1 fruit fly cellular context compared by ENCODE assay signal in the genomic region with DNA sequence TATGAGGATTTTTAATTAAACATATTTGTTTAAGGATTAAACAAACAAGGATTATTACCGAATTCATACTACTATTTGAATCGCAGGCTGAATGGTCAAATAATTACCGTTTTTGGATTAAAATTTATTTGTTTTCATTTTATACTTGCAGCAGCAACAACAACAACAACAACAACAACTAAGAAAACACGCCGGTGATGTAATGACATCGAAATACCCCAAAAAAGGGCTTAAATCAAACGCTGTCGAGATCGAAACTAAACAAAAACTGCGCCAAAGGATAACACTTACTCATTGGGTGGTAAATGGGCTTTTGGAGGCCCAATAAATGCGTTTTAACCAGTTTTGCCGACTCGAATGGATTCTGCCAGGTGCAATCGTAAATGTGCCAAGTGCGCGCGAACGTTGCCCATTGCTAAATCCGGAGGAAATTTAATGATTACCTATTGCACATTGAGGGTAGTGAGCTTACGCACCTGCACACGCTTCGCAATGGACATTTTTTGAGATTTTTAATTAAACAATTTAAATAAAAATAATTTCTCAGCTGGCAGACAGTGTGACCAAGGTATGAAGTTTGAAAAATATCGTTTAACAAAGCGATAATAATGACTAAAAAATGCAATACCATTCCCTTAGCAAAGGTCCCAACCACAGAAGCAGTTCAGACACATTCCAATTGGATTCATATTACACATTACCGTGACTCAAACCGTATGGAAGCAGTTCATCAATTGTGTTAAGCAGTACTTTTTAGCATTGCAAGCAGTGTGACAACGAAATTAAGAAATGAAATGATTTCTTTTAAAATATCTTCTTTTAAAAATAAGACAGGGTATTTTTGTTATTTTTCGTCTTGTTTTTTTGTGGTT.
A peak's percentile ranks its signal among the peaks of the same experiment; 100 is the strongest.
TF ChIP-seq lines count a peak whose summit lies in the region.

Gene CG10602 (minus strand): TSS at position 588 of the 872 bp plus-strand sequence.
Gene mRpL13 (minus strand): TSS at position 588 of the 872 bp plus-strand sequence.

TF ChIP-seq in whole organism, embryonic, 481 proteins besides CTCF, POLR2A, EP300 and RAD21 (continued from another document and continues in another):
- peak; percentile 24 for TF ChIP-seq Xbp1 (GFP tag; optimal IDR thresholded peaks at IDR 0.05; lab: Kevin White, UChicago)
- TF ChIP-seq CG14710 (tag; optimal IDR thresholded peaks at IDR 0.05; lab: Kevin White, UChicago) = peak; percentile 68
- no peak for TF ChIP-seq sim (GFP tag; IDR thresholded peaks at IDR 0.05; lab: Robert Waterston, UW)
- TF ChIP-seq CG18619 (GFP tag; optimal IDR thresholded peaks at IDR 0.05; lab: Kevin White, UChicago) = no peak
- TF ChIP-seq sug (tag; optimal IDR thresholded peaks at IDR 0.05; lab: Kevin White, UChicago) = peak; percentile 47
- peak; percentile 77; the same call in 1 of the 3 replicates for TF ChIP-seq knrl (GFP tag; IDR thresholded peaks at IDR 0.05; lab: Robert Waterston, UW; ENCODE audit: partially characterized antibody)
- peak; percentile 55; the same call in 1 of the 2 replicates for TF ChIP-seq E2f2 (GFP tag; IDR thresholded peaks at IDR 0.05; lab: Robert Waterston, UW)
- TF ChIP-seq CG11504 (tag; optimal IDR thresholded peaks at IDR 0.05; lab: Kevin White, UChicago) = peak; percentile 61
- TF ChIP-seq CG2116 (GFP tag; optimal IDR thresholded peaks at IDR 0.05; lab: Kevin White, UChicago) = peak; percentile 36
- TF ChIP-seq CG2120 (GFP tag; optimal IDR thresholded peaks at IDR 0.05; lab: Kevin White, UChicago) = peak; percentile 46
- TF ChIP-seq Elba2 (GFP tag; optimal IDR thresholded peaks at IDR 0.05; lab: Kevin White, UChicago) = peak; percentile 7
- TF ChIP-seq Sry-δ (GFP tag; optimal IDR thresholded peaks at IDR 0.05; lab: Kevin White, UChicago) = peak; percentile 54
- TF ChIP-seq zfh2 (GFP tag; optimal IDR thresholded peaks at IDR 0.05; lab: Kevin White, UChicago) = peak; percentile 39
- peak; percentile 99 for TF ChIP-seq CG31365 (tag; optimal IDR thresholded peaks at IDR 0.05; lab: Kevin White, UChicago)
- peak; percentile 86 for TF ChIP-seq CG4360 (GFP tag; IDR thresholded peaks at IDR 0.05; lab: Robert Waterston, UW)
- TF ChIP-seq CG8290 (GFP tag; optimal IDR thresholded peaks at IDR 0.05; lab: Kevin White, UChicago) = peak; percentile 76
- peak in 1 of 2 experiments; percentile 93 for TF ChIP-seq CG8290 (tag; optimal IDR thresholded peaks at IDR 0.05; lab: Kevin White, UChicago)
- peak; percentile 28 for TF ChIP-seq YL-1 (GFP tag; optimal IDR thresholded peaks at IDR 0.05; lab: Kevin White, UChicago)
- TF ChIP-seq CG2712 (tag; optimal IDR thresholded peaks at IDR 0.05; lab: Kevin White, UChicago) = peak; percentile 63
- TF ChIP-seq vvl (GFP tag; IDR thresholded peaks at IDR 0.05; lab: Robert Waterston, UW) = peak; percentile 49
- TF ChIP-seq CG7839 (tag; optimal IDR thresholded peaks at IDR 0.05; lab: Kevin White, UChicago) = peak; percentile 5
- peak; percentile 84 for TF ChIP-seq CG33213 (GFP tag; optimal IDR thresholded peaks at IDR 0.05; lab: Kevin White, UChicago)
- TF ChIP-seq unc-4 (GFP tag; IDR thresholded peaks at IDR 0.05; lab: Robert Waterston, UW; ENCODE audit: partially characterized antibody) = 0 out of 2 replicates have a peak, but pooled peaks have one; percentile 13
- TF ChIP-seq CG13424 (tag; optimal IDR thresholded peaks at IDR 0.05; lab: Kevin White, UChicago) = peak; percentile 18
- peak; percentile 29 for TF ChIP-seq CG12391 (tag; optimal IDR thresholded peaks at IDR 0.05; lab: Kevin White, UChicago)
- no peak for TF ChIP-seq D19A (tag; optimal IDR thresholded peaks at IDR 0.05; lab: Kevin White, UChicago)
- TF ChIP-seq chn (GFP tag; optimal IDR thresholded peaks at IDR 0.05; lab: Kevin White, UChicago) = no peak
- peak; percentile 73 for TF ChIP-seq CG12659 (GFP tag; optimal IDR thresholded peaks at IDR 0.05; lab: Kevin White, UChicago)
- TF ChIP-seq tup (GFP tag; optimal IDR thresholded peaks at IDR 0.05; lab: Kevin White, UChicago) = no peak
- TF ChIP-seq Sin3A (optimal IDR thresholded peaks at IDR 0.05; lab: Kevin White, UChicago) = peak; percentile 4
- peak; percentile 82 for TF ChIP-seq Abd-B (GFP tag; optimal IDR thresholded peaks at IDR 0.05; lab: Kevin White, UChicago)
- TF ChIP-seq CG8478 (optimal IDR thresholded peaks at IDR 0.05; lab: Kevin White, UChicago) = peak; percentile 93
- TF ChIP-seq CG3281 (GFP tag; optimal IDR thresholded peaks at IDR 0.05; lab: Kevin White, UChicago) = no peak
- no peak for TF ChIP-seq Rx (GFP tag; IDR thresholded peaks at IDR 0.05; lab: Robert Waterston, UW)
- peak; percentile 31 for TF ChIP-seq CHES-1-like (GFP tag; optimal IDR thresholded peaks at IDR 0.05; lab: Kevin White, UChicago)
- TF ChIP-seq Blimp-1 (GFP tag; optimal IDR thresholded peaks at IDR 0.05; lab: Kevin White, UChicago) = no peak
- TF ChIP-seq CG8944 (GFP tag; optimal IDR thresholded peaks at IDR 0.05; lab: Kevin White, UChicago) = peak; percentile 10
- peak; percentile 76 for TF ChIP-seq nmo (GFP tag; optimal IDR thresholded peaks at IDR 0.05; lab: Kevin White, UChicago)
- peak; percentile 97 for TF ChIP-seq pita (GFP tag; optimal IDR thresholded peaks at IDR 0.05; lab: Kevin White, UChicago)
- peak; percentile 2 for TF ChIP-seq ftz-f1 (GFP tag; optimal IDR thresholded peaks at IDR 0.05; lab: Kevin White, UChicago)
- TF ChIP-seq CG13123 (GFP tag; optimal IDR thresholded peaks at IDR 0.05; lab: Kevin White, UChicago) = peak; percentile 5
- TF ChIP-seq Hmr (GFP tag; optimal IDR thresholded peaks at IDR 0.05; lab: Kevin White, UChicago) = peak; percentile 78
- no peak for TF ChIP-seq CG9817 (tag; optimal IDR thresholded peaks at IDR 0.05; lab: Kevin White, UChicago)
- TF ChIP-seq Stat92E (GFP tag; optimal IDR thresholded peaks at IDR 0.05; lab: Kevin White, UChicago) = peak in 1 of 3 experiments; percentile 69
- TF ChIP-seq HmgD (GFP tag; optimal IDR thresholded peaks at IDR 0.05; lab: Kevin White, UChicago) = peak; percentile 91
- peak; percentile 27 for TF ChIP-seq her (GFP tag; optimal IDR thresholded peaks at IDR 0.05; lab: Kevin White, UChicago)
- TF ChIP-seq CG13624 (GFP tag; optimal IDR thresholded peaks at IDR 0.05; lab: Kevin White, UChicago) = peak; percentile 45
- no peak for TF ChIP-seq CG1647 (GFP tag; optimal IDR thresholded peaks at IDR 0.05; lab: Kevin White, UChicago)
- peak; percentile 61 for TF ChIP-seq CG10267 (tag; optimal IDR thresholded peaks at IDR 0.05; lab: Kevin White, UChicago)
- TF ChIP-seq CG18476 (GFP tag; optimal IDR thresholded peaks at IDR 0.05; lab: Kevin White, UChicago) = no peak
- TF ChIP-seq CG12219 (GFP tag; optimal IDR thresholded peaks at IDR 0.05; lab: Kevin White, UChicago) = no peak
- TF ChIP-seq Atf3 (GFP tag; optimal IDR thresholded peaks at IDR 0.05; lab: Kevin White, UChicago) = no peak
- TF ChIP-seq CG4707 (GFP tag; optimal IDR thresholded peaks at IDR 0.05; lab: Kevin White, UChicago) = no peak
- TF ChIP-seq Ets65A (GFP tag; lab: Kevin White, UChicago) = peak; percentile 68
- TF ChIP-seq CG12155 (GFP tag; optimal IDR thresholded peaks at IDR 0.05; lab: Kevin White, UChicago) = peak; percentile 21
- TF ChIP-seq Bdp1 (GFP tag; optimal IDR thresholded peaks at IDR 0.05; lab: Kevin White, UChicago) = peak; percentile 40
- TF ChIP-seq CG7963 (GFP tag; IDR thresholded peaks at IDR 0.05; lab: Robert Waterston, UW; ENCODE audit: partially characterized antibody) = no peak
- peak; percentile 87 for TF ChIP-seq CG2199 (GFP tag; IDR thresholded peaks at IDR 0.05; lab: Robert Waterston, UW)
- no peak for TF ChIP-seq bcd (GFP tag; optimal IDR thresholded peaks at IDR 0.05; lab: Kevin White, UChicago)
- TF ChIP-seq HLH54F (GFP tag; optimal IDR thresholded peaks at IDR 0.05; lab: Kevin White, UChicago) = peak; percentile 31
- peak; percentile 77 for TF ChIP-seq HmgZ (tag; optimal IDR thresholded peaks at IDR 0.05; lab: Kevin White, UChicago)
- peak; percentile 56 for TF ChIP-seq CG15514 (GFP tag; optimal IDR thresholded peaks at IDR 0.05; lab: Kevin White, UChicago)
- TF ChIP-seq Dll (GFP tag; IDR thresholded peaks at IDR 0.05; lab: Robert Waterston, UW; ENCODE audit: partially characterized antibody) = no peak
- TF ChIP-seq CG8924 (tag; optimal IDR thresholded peaks at IDR 0.05; lab: Kevin White, UChicago) = peak; percentile 67
- TF ChIP-seq Eip74EF (GFP tag; optimal IDR thresholded peaks at IDR 0.05; lab: Kevin White, UChicago) = no peak
- peak; percentile 36; the same call in 2 of the 3 replicates for TF ChIP-seq CG16813 (GFP tag; IDR thresholded peaks at IDR 0.05; lab: Robert Waterston, UW; ENCODE audit: partially characterized antibody)
- peak; percentile 57 for TF ChIP-seq MESR4 (GFP tag; optimal IDR thresholded peaks at IDR 0.05; lab: Kevin White, UChicago)
- peak; percentile 74 for TF ChIP-seq sens (GFP tag; lab: Kevin White, UChicago)
- TF ChIP-seq CG9609 (GFP tag; optimal IDR thresholded peaks at IDR 0.05; lab: Kevin White, UChicago) = peak; percentile 49
- TF ChIP-seq Doc2 (GFP tag; IDR thresholded peaks at IDR 0.05; lab: Robert Waterston, UW) = no peak
- peak; percentile 5 for TF ChIP-seq dmrt11E (tag; optimal IDR thresholded peaks at IDR 0.05; lab: Kevin White, UChicago)
- no peak for TF ChIP-seq CG1024 (GFP tag; IDR thresholded peaks at IDR 0.05; lab: Robert Waterston, UW)
- TF ChIP-seq CG1603 (tag; optimal IDR thresholded peaks at IDR 0.05; lab: Kevin White, UChicago) = peak; percentile 81
- TF ChIP-seq Bgb (GFP tag; IDR thresholded peaks at IDR 0.05; lab: Robert Waterston, UW; ENCODE audit: partially characterized antibody) = peak; percentile 39; the same call in 1 of the 2 replicates
- TF ChIP-seq phol (tag; optimal IDR thresholded peaks at IDR 0.05; lab: Kevin White, UChicago) = peak; percentile 63
- TF ChIP-seq Dref (GFP tag; IDR thresholded peaks at IDR 0.05; lab: Robert Waterston, UW) = peak; percentile 50
- TF ChIP-seq CG14441 (GFP tag; IDR thresholded peaks at IDR 0.05; lab: Robert Waterston, UW) = no peak
- TF ChIP-seq Ravus (GFP tag; IDR thresholded peaks at IDR 0.05; lab: Robert Waterston, UW) = no peak
- peak; percentile 43 for TF ChIP-seq p53 (GFP tag; optimal IDR thresholded peaks at IDR 0.05; lab: Kevin White, UChicago)
- TF ChIP-seq CG18011 (GFP tag; optimal IDR thresholded peaks at IDR 0.05; lab: Kevin White, UChicago) = no peak
- TF ChIP-seq chinmo (GFP tag; IDR thresholded peaks at IDR 0.05; lab: Robert Waterston, UW; ENCODE audit: partially characterized antibody) = peak; percentile 75; the same call in 1 of the 4 replicates
- TF ChIP-seq gt (GFP tag; IDR thresholded peaks at IDR 0.05; lab: Robert Waterston, UW) = no peak
- peak; percentile 17 to 39 for TF ChIP-seq dpn (GFP tag; optimal IDR thresholded peaks at IDR 0.05; lab: Kevin White, UChicago)
- TF ChIP-seq CG17568 (GFP tag; optimal IDR thresholded peaks at IDR 0.05; lab: Kevin White, UChicago) = no peak
- TF ChIP-seq jumu (GFP tag; optimal IDR thresholded peaks at IDR 0.05; lab: Kevin White, UChicago) = peak; percentile 8
- TF ChIP-seq sima (GFP tag; optimal IDR thresholded peaks at IDR 0.05; lab: Kevin White, UChicago) = no peak
- peak; percentile 49; the same call in 1 of the 2 replicates for TF ChIP-seq sob (GFP tag; IDR thresholded peaks at IDR 0.05; lab: Robert Waterston, UW)
- TF ChIP-seq CG42726 (GFP tag; IDR thresholded peaks at IDR 0.05; lab: Robert Waterston, UW; ENCODE audit: partially characterized antibody) = peak; percentile 73; the same call in 1 of the 2 replicates
- TF ChIP-seq bbx (GFP tag; IDR thresholded peaks at IDR 0.05; lab: Robert Waterston, UW; ENCODE audit: partially characterized antibody) = peak; percentile 48; the same call in 1 of the 2 replicates
- TF ChIP-seq Opbp (GFP tag; IDR thresholded peaks at IDR 0.05; lab: Robert Waterston, UW; ENCODE audit: partially characterized antibody) = peak; percentile 43; the same call in 1 of the 3 replicates
- no peak for TF ChIP-seq Poxn (GFP tag; IDR thresholded peaks at IDR 0.05; lab: Robert Waterston, UW)
- peak in 1 of 2 experiments; percentile 51 for TF ChIP-seq chif (GFP tag; optimal IDR thresholded peaks at IDR 0.05; lab: Kevin White, UChicago)
- TF ChIP-seq CG4282 (GFP tag; optimal IDR thresholded peaks at IDR 0.05; lab: Kevin White, UChicago) = peak; percentile 11
- peak; percentile 36; the same call in 1 of the 2 replicates for TF ChIP-seq CG13287 (GFP tag; IDR thresholded peaks at IDR 0.05; lab: Robert Waterston, UW; ENCODE audit: partially characterized antibody)
- peak; percentile 1 for TF ChIP-seq Six4 (GFP tag; optimal IDR thresholded peaks at IDR 0.05; lab: Kevin White, UChicago)
- TF ChIP-seq Myb (GFP tag; optimal IDR thresholded peaks at IDR 0.05; lab: Kevin White, UChicago) = peak; percentile 72
- TF ChIP-seq CG9215 (GFP tag; IDR thresholded peaks at IDR 0.05; lab: Robert Waterston, UW) = no peak
- no peak for TF ChIP-seq tio (GFP tag; optimal IDR thresholded peaks at IDR 0.05; lab: Kevin White, UChicago)
- TF ChIP-seq row (GFP tag; IDR thresholded peaks at IDR 0.05; lab: Robert Waterston, UW) = peak; percentile 36; the same call in 1 of the 3 replicates
- TF ChIP-seq amos (GFP tag; IDR thresholded peaks at IDR 0.05; lab: Robert Waterston, UW; ENCODE audit: partially characterized antibody) = peak; percentile 25; the same call in 1 of the 2 replicates
- peak; percentile 81 for TF ChIP-seq MBD-R2 (GFP tag; IDR thresholded peaks at IDR 0.05; lab: Robert Waterston, UW)
- peak; percentile 58 for TF ChIP-seq CG13894 (tag; optimal IDR thresholded peaks at IDR 0.05; lab: Kevin White, UChicago)
- TF ChIP-seq CG12744 (GFP tag; optimal IDR thresholded peaks at IDR 0.05; lab: Kevin White, UChicago) = peak; percentile 13
- TF ChIP-seq insv (GFP tag; optimal IDR thresholded peaks at IDR 0.05; lab: Kevin White, UChicago) = peak; percentile 98 to 100
- peak in 1 of 2 experiments; percentile 94 for TF ChIP-seq Dfd (GFP tag; optimal IDR thresholded peaks at IDR 0.05; lab: Kevin White, UChicago)
- peak; percentile 31 for TF ChIP-seq Jarid2 (GFP tag; optimal IDR thresholded peaks at IDR 0.05; lab: Kevin White, UChicago)
- no peak for TF ChIP-seq ap (GFP tag; IDR thresholded peaks at IDR 0.05; lab: Robert Waterston, UW)
- peak; percentile 66 for TF ChIP-seq Dp (GFP tag; optimal IDR thresholded peaks at IDR 0.05; lab: Kevin White, UChicago)
- no peak for TF ChIP-seq abd-A (tag; optimal IDR thresholded peaks at IDR 0.05; lab: Kevin White, UChicago)
- TF ChIP-seq mam (GFP tag; optimal IDR thresholded peaks at IDR 0.05; lab: Kevin White, UChicago) = no peak
- TF ChIP-seq Gug (GFP tag; IDR thresholded peaks at IDR 0.05; lab: Robert Waterston, UW) = peak; percentile 9; the same call in 1 of the 4 replicates
- TF ChIP-seq Dek (tag; optimal IDR thresholded peaks at IDR 0.05; lab: Kevin White, UChicago) = peak; percentile 78
- TF ChIP-seq Med (GFP tag; lab: Kevin White, UChicago) = peak; percentile 85
- no peak for TF ChIP-seq dmrt99B (tag; optimal IDR thresholded peaks at IDR 0.05; lab: Kevin White, UChicago)
- peak; percentile 37 for TF ChIP-seq CG12769 (tag; optimal IDR thresholded peaks at IDR 0.05; lab: Kevin White, UChicago)
- peak; percentile 66 for TF ChIP-seq sd (tag; optimal IDR thresholded peaks at IDR 0.05; lab: Kevin White, UChicago)
